Worm (Caenorhabditis elegans): ENCODE data around the gene W08G11.3.

- TF ChIP-seq ceh-9 (tag; optimal IDR thresholded peaks at IDR 0.05): no peak
- no peak for TF ChIP-seq pha-4 (tag; optimal IDR thresholded peaks at IDR 0.05)
- TF ChIP-seq unc-55 (GFP tag; optimal IDR thresholded peaks at IDR 0.05): no peak
- no peak for TF ChIP-seq ama-1 (optimal IDR thresholded peaks at IDR 0.05)
- TF ChIP-seq fkh-6 (tag; optimal IDR thresholded peaks at IDR 0.05): no peak
- no peak for TF ChIP-seq fkh-10 (GFP tag; optimal IDR thresholded peaks at IDR 0.05)
- TF ChIP-seq ahr-1 (tag; optimal IDR thresholded peaks at IDR 0.05): no peak
- TF ChIP-seq nfya-1 (tag; optimal IDR thresholded peaks at IDR 0.05): no peak
- no peak for TF ChIP-seq unc-3 (GFP tag; conservative IDR thresholded peaks at IDR 0.05)
- no peak for TF ChIP-seq unc-3 (tag; optimal IDR thresholded peaks at IDR 0.05)
- TF ChIP-seq ref-2 (tag; optimal IDR thresholded peaks at IDR 0.05): no peak
- TF ChIP-seq tbx-2 (tag; optimal IDR thresholded peaks at IDR 0.05): no peak
- no peak for TF ChIP-seq odd-2 (tag; optimal IDR thresholded peaks at IDR 0.05)
- TF ChIP-seq C38D4.7 (GFP tag; optimal IDR thresholded peaks at IDR 0.05): no peak
Observed at ce11 chrV:16328849-16329248, 38.6 kb upstream of the W08G11.3 start, which contains the start of gene F57G8.7.

All from whole organism, late embryonic.